Fruit fly (Drosophila melanogaster) whole organism, wandering third instar larva: ENCODE results near the gene alpha-Man-IIa.

Source experiments
- Abd-B ChIP-seq: fragments of >200 bp; optimal IDR thresholded peaks from 2 replicates; lab custom pipeline; 2017; ENCODE audit warnings: missing biosample characterization, missing genetic modification characterization
- CG32264 ChIP-seq: fragments of 200-800 bp; sonication (Bioruptor generic); optimal IDR thresholded peaks from 2 replicates; lab custom pipeline; 2016; ENCODE audit warnings: missing biosample characterization, missing genetic modification characterization
- CrebA ChIP-seq: fragments of 200-800 bp; sonication (Bioruptor generic); optimal IDR thresholded peaks from 2 replicates; lab custom pipeline; 2016; ENCODE audit warnings: missing biosample characterization, mild to moderate bottlenecking, missing genetic modification characterization, borderline replicate concordance
- Dfd ChIP-seq: fragments of >200 bp; optimal IDR thresholded peaks from 2 replicates; lab custom pipeline; 2017; ENCODE audit warnings: missing biosample characterization, missing genetic modification characterization
- Dif ChIP-seq: fragments of 200-275, 200-300 bp; sonication (Bioruptor generic); optimal IDR thresholded peaks from 2 replicates; lab custom pipeline; 2018; ENCODE audit warnings: missing biosample characterization, missing genetic modification characterization; ENCODE audit not compliant: partially characterized antibody
- GATAd ChIP-seq: sonication (Bioruptor generic); optimal IDR thresholded peaks from 2 replicates; lab custom pipeline; 2016; ENCODE audit warnings: missing biosample characterization, missing genetic modification characterization
- HLH106 ChIP-seq: fragments of 200-800 bp; optimal IDR thresholded peaks from 3 replicates; lab custom pipeline; 2019; ENCODE audit warnings: missing biosample characterization, mild to moderate bottlenecking, missing genetic modification characterization, moderate library complexity
- Hr83 ChIP-seq: fragments of 200-300 bp; sonication (Bioruptor generic); optimal IDR thresholded peaks from 2 replicates; lab custom pipeline; 2016; ENCODE audit warnings: missing biosample characterization, mild to moderate bottlenecking, missing genetic modification characterization, moderate library complexity; ENCODE audit not compliant: poor library complexity, severe bottlenecking
- Myc ChIP-seq: fragments of >200 bp; optimal IDR thresholded peaks from 2 replicates; lab custom pipeline; 2017
- N ChIP-seq: fragments of >200 bp; optimal IDR thresholded peaks from 2 replicates; lab custom pipeline; 2018; ENCODE audit warnings: missing biosample characterization, missing external identifiers, missing genetic modification characterization
- Rel ChIP-seq, 2 experiments: fragments of 200-800 bp; sonication (Bioruptor generic) in 1 of 2; optimal IDR thresholded peaks; 2 replicates in 1 of 2; 3 replicates in 1 of 2; lab custom pipeline; 2016 to 2019; ENCODE audit warnings: mild to moderate bottlenecking in 2 of 2, missing biosample characterization in 2 of 2, missing genetic modification characterization in 2 of 2, moderate library complexity in 1 of 2
- Vsx2 ChIP-seq: fragments of 200-300, 225-300 bp; sonication (Bioruptor generic); optimal IDR thresholded peaks from 2 replicates; lab custom pipeline; 2018; ENCODE audit warnings: missing biosample characterization, missing genetic modification characterization; ENCODE audit not compliant: partially characterized antibody
- br ChIP-seq: fragments of 200-800 bp; sonication (Bioruptor generic); optimal IDR thresholded peaks from 2 replicates; lab custom pipeline; 2016; ENCODE audit warnings: missing biosample characterization, missing genetic modification characterization
- brk ChIP-seq: fragments of 200-800 bp; sonication (Bioruptor generic); optimal IDR thresholded peaks from 2 replicates; lab custom pipeline; 2016; ENCODE audit warnings: missing biosample characterization, mild to moderate bottlenecking, missing genetic modification characterization
- dl ChIP-seq, 2 experiments: fragments of 175-275, 200-275 bp in 1 of 2; fragments of 200-275 bp in 1 of 2; sonication (Bioruptor generic); optimal IDR thresholded peaks; lab custom pipeline; 2018; ENCODE audit warnings: mild to moderate bottlenecking in 2 of 2, missing biosample characterization in 2 of 2, missing genetic modification characterization in 2 of 2, moderate library complexity in 2 of 2; ENCODE audit not compliant: partially characterized antibody in 2 of 2, insufficient read depth in 1 of 2
- dmrt93B ChIP-seq: fragments of 200-800 bp; sonication (Bioruptor generic); optimal IDR thresholded peaks from 2 replicates; lab custom pipeline; 2018; ENCODE audit warnings: missing biosample characterization, mild to moderate bottlenecking, missing genetic modification characterization
- dsf ChIP-seq: sonication (Bioruptor generic); optimal IDR thresholded peaks from 2 replicates; lab custom pipeline; 2016; ENCODE audit warnings: missing biosample characterization, missing genetic modification characterization, borderline replicate concordance
- ey ChIP-seq: fragments of 200-800 bp; sonication (Bioruptor generic); optimal IDR thresholded peaks from 2 replicates; lab custom pipeline; 2016; ENCODE audit warnings: missing biosample characterization, missing genetic modification characterization
- foxo ChIP-seq, 2 experiments: fragments of 200-800 bp; sonication (Bioruptor generic); optimal IDR thresholded peaks; 2 replicates in 1 of 2; 3 replicates in 1 of 2; lab custom pipeline; 2016 to 2017; ENCODE audit warnings: missing biosample characterization in 2 of 2, missing genetic modification characterization in 2 of 2
- h ChIP-seq: fragments of 200-800 bp; sonication (Bioruptor generic); optimal IDR thresholded peaks from 3 replicates; lab custom pipeline; 2016; ENCODE audit warnings: missing biosample characterization, mild to moderate bottlenecking, missing genetic modification characterization
- jim ChIP-seq: fragments of 175-275, 200-325 bp; sonication (Bioruptor generic); optimal IDR thresholded peaks from 2 replicates; lab custom pipeline; 2016; ENCODE audit warnings: missing biosample characterization, mild to moderate bottlenecking, missing genetic modification characterization
- lola ChIP-seq: fragments of >200 bp; optimal IDR thresholded peaks from 2 replicates; lab custom pipeline; 2017; ENCODE audit warnings: missing biosample characterization, missing genetic modification characterization
- pan ChIP-seq: fragments of >200 bp; optimal IDR thresholded peaks from 2 replicates; lab custom pipeline; 2017
- psq ChIP-seq: fragments of 200-800 bp; sonication (Bioruptor generic); optimal IDR thresholded peaks from 3 replicates; lab custom pipeline; 2017; ENCODE audit warnings: missing biosample characterization, mild to moderate bottlenecking, missing genetic modification characterization, moderate library complexity
- sage ChIP-seq: fragments of 200-800 bp; sonication (Bioruptor generic); optimal IDR thresholded peaks from 2 replicates; lab custom pipeline; 2016; ENCODE audit warnings: missing biosample characterization, mild to moderate bottlenecking, missing genetic modification characterization
- sv ChIP-seq: fragments of 200-800 bp; sonication (Bioruptor generic); optimal IDR thresholded peaks from 3 replicates; lab custom pipeline; 2016; ENCODE audit warnings: missing biosample characterization, missing genetic modification characterization
- tai ChIP-seq: sonication (Bioruptor generic); optimal IDR thresholded peaks from 2 replicates; lab custom pipeline; 2016; ENCODE audit warnings: missing biosample characterization, missing genetic modification characterization
- usp ChIP-seq: fragments of >200 bp; optimal IDR thresholded peaks from 2 replicates; lab custom pipeline; 2017; ENCODE audit warnings: missing biosample characterization, missing genetic modification characterization

Gene alpha-Man-IIa

DNA sequence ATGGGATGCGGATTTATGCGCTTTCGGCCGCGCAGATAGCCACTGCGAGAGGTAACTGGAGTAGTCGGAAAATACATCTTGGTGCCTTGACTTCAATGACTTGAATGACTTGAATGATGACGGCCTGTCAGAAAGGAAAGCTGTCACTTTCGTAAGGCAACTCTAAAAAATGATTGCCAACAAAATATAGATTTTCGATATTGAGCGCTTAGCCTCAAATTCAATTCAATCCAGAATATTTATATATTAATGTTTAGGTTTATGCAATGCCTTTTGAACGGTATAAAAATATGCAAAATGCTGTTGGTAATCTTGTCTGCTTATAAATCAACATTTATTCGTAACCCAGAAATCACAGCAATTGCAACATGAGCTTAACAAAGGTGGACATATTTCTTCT lies 4.3 kb upstream of the alpha-Man-IIa start, which contains the start of gene CG44261:
Gene CG44261 (minus strand): TSS at position 101 of the 400 bp plus-strand sequence.
- TF ChIP-seq Dif = no peak
- no peak for TF ChIP-seq usp
- no peak for TF ChIP-seq dmrt93B (GFP tag; lab: Kevin White, UChicago)
- TF ChIP-seq psq (GFP tag; lab: Kevin White, UChicago) = no peak
- TF ChIP-seq h (GFP tag; lab: Kevin White, UChicago) = no peak
- no peak for TF ChIP-seq jim (GFP tag; lab: Kevin White, UChicago)
- no peak for TF ChIP-seq brk (GFP tag; lab: Kevin White, UChicago)

DNA sequence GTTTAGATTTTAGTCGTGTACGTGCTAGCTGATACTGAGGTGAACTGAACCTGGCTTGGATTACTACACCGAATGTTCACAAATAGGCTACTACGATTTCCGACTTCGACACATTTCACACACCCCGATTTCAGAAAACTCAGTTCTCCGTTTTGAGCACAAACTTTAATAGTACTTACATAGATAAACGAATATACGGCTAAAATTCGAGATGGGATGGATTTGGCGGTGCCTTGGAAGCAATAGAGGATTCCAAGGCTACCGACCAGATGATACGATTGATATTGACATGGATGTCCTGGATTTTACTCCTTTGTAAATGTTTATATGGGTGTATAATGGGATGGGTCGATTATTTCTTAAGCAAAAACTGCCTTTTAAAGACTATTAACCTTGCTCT lies 2.2 kb upstream of the alpha-Man-IIa start, which contains the start of gene betaTub85D:
Gene betaTub85D (minus strand): TSS at position 101 of the 400 bp plus-strand sequence.
- no peak for TF ChIP-seq N (GFP tag; lab: Kevin White, UChicago)
- TF ChIP-seq dmrt93B (GFP tag; lab: Kevin White, UChicago) = no peak
- no peak for TF ChIP-seq br
- no peak for TF ChIP-seq Vsx2
- TF ChIP-seq h (GFP tag; lab: Kevin White, UChicago) = no peak
- TF ChIP-seq Abd-B = no peak
- TF ChIP-seq Myc (lab: Kevin White, UChicago) = no peak
- TF ChIP-seq CG32264 = no peak
- no peak for TF ChIP-seq lola (GFP tag; lab: Kevin White, UChicago)
- TF ChIP-seq dl (GFP tag; optimal IDR thresholded peaks at IDR 0.05; lab: Kevin White, UChicago; ENCODE audit: insufficient read depth in 1 of 2, partially characterized antibody in 2 of 2) = no peak
- no peak for TF ChIP-seq Rel (GFP tag; optimal IDR thresholded peaks at IDR 0.05; lab: Kevin White, UChicago)
- TF ChIP-seq Rel (tag; optimal IDR thresholded peaks at IDR 0.05; lab: Kevin White, UChicago) = no peak
- TF ChIP-seq, all 38 proteins: peak for 0

DNA sequence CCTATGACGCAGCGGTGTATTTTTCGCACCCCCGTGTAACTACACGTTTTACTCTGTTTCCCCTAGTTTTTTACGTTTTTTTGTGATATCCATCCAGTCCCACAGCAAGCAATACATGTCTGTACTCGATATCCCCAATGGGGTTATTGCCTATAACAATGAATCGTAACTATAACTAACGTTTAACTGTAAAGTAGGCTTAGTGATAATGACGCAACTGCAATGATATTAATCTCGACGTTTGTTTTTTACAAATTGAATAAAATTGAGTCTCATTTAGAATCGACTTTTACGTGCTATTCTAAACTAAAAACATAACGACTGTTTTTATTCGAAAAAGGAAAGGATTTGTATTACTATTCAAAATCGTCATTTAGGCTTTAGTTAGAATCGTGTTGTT lies 4.6 kb downstream of the alpha-Man-IIa start:
- TF ChIP-seq pan (lab: Kevin White, UChicago) (no peak), psq (GFP tag; lab: Kevin White, UChicago) (no peak), usp (no peak), dmrt93B (GFP tag; lab: Kevin White, UChicago) (no peak), dl (GFP tag; optimal IDR thresholded peaks at IDR 0.05; lab: Kevin White, UChicago; ENCODE audit: insufficient read depth in 1 of 2, partially characterized antibody in 2 of 2) (no peak), GATAd (no peak), Dfd (GFP tag; lab: Kevin White, UChicago) (no peak), Hr83 (GFP tag; lab: Kevin White, UChicago) (no peak), CrebA (no peak), dsf (GFP tag; lab: Kevin White, UChicago) (no peak), sage (GFP tag; lab: Kevin White, UChicago) (no peak), h (GFP tag; lab: Kevin White, UChicago) (no peak), tai (GFP tag; lab: Kevin White, UChicago) (no peak), HLH106 (tag; lab: Kevin White, UChicago) (no peak), ey (no peak), Myc (lab: Kevin White, UChicago) (no peak), sv (GFP tag; lab: Kevin White, UChicago) (no peak)

DNA sequence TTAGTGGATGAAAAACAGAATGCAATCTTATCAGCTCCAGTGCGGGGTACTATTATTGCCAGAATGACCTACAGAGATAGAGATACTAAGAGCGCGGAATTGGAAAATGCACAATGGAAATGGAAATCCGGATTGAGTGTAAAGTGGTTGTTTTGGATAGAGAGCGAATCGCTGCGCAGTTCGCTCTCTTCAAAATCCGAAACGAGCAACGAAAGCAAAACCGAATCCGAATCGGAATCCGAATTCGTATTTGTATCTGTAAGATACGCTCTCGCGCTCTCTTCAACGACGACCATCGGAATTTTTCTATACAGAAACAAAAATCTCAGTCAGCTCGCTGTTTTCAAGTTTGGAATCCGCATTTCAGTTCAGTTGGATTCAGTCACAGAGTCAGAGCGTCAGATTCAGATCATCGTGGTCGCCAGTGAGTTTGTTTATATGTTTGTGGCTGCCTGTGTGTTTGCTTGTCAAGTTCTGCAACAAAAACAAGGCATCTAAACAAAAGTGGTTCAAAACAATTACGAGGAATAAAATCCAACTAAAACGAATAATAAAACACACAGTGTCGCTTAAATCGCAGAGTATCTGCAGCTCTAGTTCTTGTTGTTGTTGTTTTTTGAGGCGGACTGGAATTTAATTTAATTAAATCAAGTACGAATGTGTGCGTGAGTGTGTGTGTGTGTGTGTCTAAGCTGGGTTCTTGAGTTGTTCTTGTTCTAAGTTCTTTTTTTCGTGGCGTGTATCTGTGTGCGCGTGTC lies 5.4 kb downstream of the alpha-Man-IIa start, which contains the start of gene ps:
Gene ps (plus strand): TSS at position 364 of the 758 bp plus-strand sequence.
- TF ChIP-seq foxo (GFP tag; optimal IDR thresholded peaks at IDR 0.05; lab: Kevin White, UChicago) (peak in 1 of 2 experiments; percentile 1), ey (no peak), dl (GFP tag; optimal IDR thresholded peaks at IDR 0.05; lab: Kevin White, UChicago; ENCODE audit: insufficient read depth in 1 of 2, partially characterized antibody in 2 of 2) (peak in 1 of 2 experiments; percentile 73), CrebA (no peak), jim (GFP tag; lab: Kevin White, UChicago) (peak; percentile 5), sage (GFP tag; lab: Kevin White, UChicago) (peak; percentile 76), Rel (GFP tag; optimal IDR thresholded peaks at IDR 0.05; lab: Kevin White, UChicago) (peak; percentile 56), Rel (tag; optimal IDR thresholded peaks at IDR 0.05; lab: Kevin White, UChicago) (peak; percentile 0), Dif (peak; percentile 63)
